Worm (Caenorhabditis elegans) whole organism, late embryonic: Measurements from ENCODE around the gene F41G3.18.

Experiments used
- T23F11.4 ChIP-seq: fragments of 200-800 bp; sonication (Bioruptor generic); optimal IDR thresholded peaks from 2 replicates; lab custom pipeline; 2018; ENCODE audit warnings: mild to moderate bottlenecking, missing genetic modification characterization, missing compliant biosample characterization
- ama-1 ChIP-seq: fragments of 150-350 bp; optimal IDR thresholded peaks from 2 replicates; lab custom pipeline; 2014
- dmd-4 ChIP-seq: sonication (generic microtip); optimal IDR thresholded peaks from 2 replicates; lab custom pipeline; 2016; ENCODE audit warnings: borderline replicate concordance, missing genetic modification characterization, missing compliant biosample characterization
- dve-1 ChIP-seq: sonication (generic microtip); optimal IDR thresholded peaks from 2 replicates; lab custom pipeline; 2017; ENCODE audit warnings: antibody characterized with exemption, mild to moderate bottlenecking, missing genetic modification characterization, missing compliant biosample characterization
- ets-4 ChIP-seq: sonication (generic microtip); optimal IDR thresholded peaks from 2 replicates; lab custom pipeline; 2016; ENCODE audit warnings: missing genetic modification characterization, missing compliant biosample characterization
- fkh-10 ChIP-seq: fragments of 150-350 bp; optimal IDR thresholded peaks from 2 replicates; lab custom pipeline; 2014; ENCODE audit warnings: missing biosample characterization, missing genetic modification reagents, missing genetic modification characterization
- hlh-13 ChIP-seq: fragments of 200-800 bp; sonication (Bioruptor generic); optimal IDR thresholded peaks from 2 replicates; lab custom pipeline; 2018; ENCODE audit warnings: mild to moderate bottlenecking, missing genetic modification characterization, missing compliant biosample characterization
- hlh-30 ChIP-seq: sonication (generic microtip); optimal IDR thresholded peaks from 2 replicates; lab custom pipeline; 2017; ENCODE audit warnings: antibody characterized with exemption, missing genetic modification characterization, missing compliant biosample characterization; ENCODE audit not compliant: insufficient read depth
- lim-6 ChIP-seq: sonication (generic microtip); optimal IDR thresholded peaks from 2 replicates; lab custom pipeline; 2016; ENCODE audit warnings: missing genetic modification characterization, missing compliant biosample characterization
- mec-3 ChIP-seq: sonication (generic microtip); optimal IDR thresholded peaks from 2 replicates; lab custom pipeline; 2016; ENCODE audit warnings: borderline replicate concordance, missing genetic modification characterization, missing compliant biosample characterization
- nhr-11 ChIP-seq: fragments of 150-350 bp; optimal IDR thresholded peaks from 2 replicates; lab custom pipeline; 2014; ENCODE audit warnings: missing biosample characterization, missing genetic modification characterization
- pag-3 ChIP-seq: sonication (generic microtip); optimal IDR thresholded peaks from 2 replicates; lab custom pipeline; 2016; ENCODE audit warnings: missing compliant biosample characterization, missing genetic modification characterization, borderline replicate concordance
- pat-9 ChIP-seq: fragments of 200-800 bp; sonication (Bioruptor generic); optimal IDR thresholded peaks from 2 replicates; lab custom pipeline; 2018; ENCODE audit warnings: mild to moderate bottlenecking, missing genetic modification characterization, moderate library complexity, missing compliant biosample characterization
- unc-86 ChIP-seq: sonication (generic microtip); optimal IDR thresholded peaks from 2 replicates; lab custom pipeline; 2016; ENCODE audit warnings: missing genetic modification characterization, missing compliant biosample characterization

- TF ChIP-seq ets-4 (no peak), unc-86 (tag; lab: Kevin White, UChicago) (no peak), nhr-11 (no peak), dve-1 (no peak), fkh-10 (GFP tag; lab: Kevin White, UChicago) (no peak), hlh-30 (tag; lab: Kevin White, UChicago) (no peak), lim-6 (tag; lab: Kevin White, UChicago) (no peak), dmd-4 (no peak), ama-1 (lab: Kevin White, UChicago) (no peak), mec-3 (tag; lab: Kevin White, UChicago) (no peak), pat-9 (tag; lab: Kevin White, UChicago) (no peak), T23F11.4 (GFP tag; lab: Kevin White, UChicago) (no peak), hlh-13 (GFP tag; lab: Kevin White, UChicago) (no peak), pag-3 (no peak)
These were observed 23.8 kb downstream of the F41G3.18 start, which contains the start of gene T13C2.2 for ce11 chrII:6791891-6792290.
